Fruit fly (Drosophila melanogaster): Measurements from ENCODE around the gene Sec61gamma.
A peak's percentile ranks its signal among the peaks of the same experiment; 100 is the strongest.

The Sec61gamma gene

dm6 chrX:19651757-19652419, 8.8 kb downstream of the Sec61gamma start, which contains the start of the genes Ranbp21 and Elys (continued):
- no peak for TF ChIP-seq zf30C (GFP tag; optimal IDR thresholded peaks at IDR 0.05)
- TF ChIP-seq CG1832 (GFP tag; optimal IDR thresholded peaks at IDR 0.05): no peak
- no peak for TF ChIP-seq kni (GFP tag; optimal IDR thresholded peaks at IDR 0.05)
- TF ChIP-seq schlank (tag; optimal IDR thresholded peaks at IDR 0.05): no peak
- peak; percentile 56 for TF ChIP-seq CG7786 (GFP tag; optimal IDR thresholded peaks at IDR 0.05)
- TF ChIP-seq Doc2 (GFP tag; IDR thresholded peaks at IDR 0.05): no peak
- TF ChIP-seq CG11723 (GFP tag; optimal IDR thresholded peaks at IDR 0.05): no peak
- TF ChIP-seq row (GFP tag; IDR thresholded peaks at IDR 0.05): peak; percentile 70
- peak; percentile 6 for TF ChIP-seq CG10979 (tag; optimal IDR thresholded peaks at IDR 0.05)
- peak; percentile 69 for TF ChIP-seq CG12659 (GFP tag; optimal IDR thresholded peaks at IDR 0.05)
- TF ChIP-seq CG4328 (GFP tag; optimal IDR thresholded peaks at IDR 0.05): peak; percentile 10
- no peak; the same call in 1 of the 2 replicates for TF ChIP-seq CG43689 (GFP tag; IDR thresholded peaks at IDR 0.05)
- no peak for TF ChIP-seq dmrt99B (tag; optimal IDR thresholded peaks at IDR 0.05)
- TF ChIP-seq Mad (GFP tag; optimal IDR thresholded peaks at IDR 0.05): peak; percentile 62
- TF ChIP-seq corto (GFP tag; optimal IDR thresholded peaks at IDR 0.05): no peak
- TF ChIP-seq fd64A (GFP tag; optimal IDR thresholded peaks at IDR 0.05): no peak
- TF ChIP-seq Dfd (GFP tag; optimal IDR thresholded peaks at IDR 0.05): no peak
- TF ChIP-seq B-H2 (GFP tag; optimal IDR thresholded peaks at IDR 0.05): no peak
- TF ChIP-seq hkb (optimal IDR thresholded peaks at IDR 0.05): peak; percentile 72
- peak; percentile 53; the same call in 1 of the 2 replicates for TF ChIP-seq hkb (GFP tag; IDR thresholded peaks at IDR 0.05)
- TF ChIP-seq Six4 (GFP tag; optimal IDR thresholded peaks at IDR 0.05): peak; percentile 16
- no peak for TF ChIP-seq CG10565 (GFP tag; optimal IDR thresholded peaks at IDR 0.05)
- TF ChIP-seq CG4730 (GFP tag; IDR thresholded peaks at IDR 0.05): peak; percentile 34; the same call in 1 of the 2 replicates
- TF ChIP-seq CG11560 (tag; IDR thresholded peaks at IDR 0.05): peak; percentile 37; the same call in 1 of the 3 replicates
- TF ChIP-seq CG13624 (GFP tag; optimal IDR thresholded peaks at IDR 0.05): peak; percentile 59
- TF ChIP-seq CG8765 (GFP tag; IDR thresholded peaks at IDR 0.05): peak; percentile 31; the same call in 1 of the 2 replicates
- TF ChIP-seq Rfx (GFP tag; IDR thresholded peaks at IDR 0.05): peak; percentile 66; the same call in 1 of the 2 replicates
- TF ChIP-seq usp (GFP tag; optimal IDR thresholded peaks at IDR 0.05): no peak
- TF ChIP-seq lbe (GFP tag; optimal IDR thresholded peaks at IDR 0.05): no peak
- peak; percentile 69 to 70 for TF ChIP-seq dpn (GFP tag; optimal IDR thresholded peaks at IDR 0.05)
- 0 out of 4 replicates have a peak, but pooled peaks have one; percentile 34 for TF ChIP-seq chinmo (GFP tag; IDR thresholded peaks at IDR 0.05; ENCODE audit: partially characterized antibody)
- TF ChIP-seq Dll (GFP tag; IDR thresholded peaks at IDR 0.05; ENCODE audit: partially characterized antibody): peak; percentile 31; the same call in 1 of the 4 replicates
- peak; percentile 41 for TF ChIP-seq Bdp1 (GFP tag; optimal IDR thresholded peaks at IDR 0.05)
- peak; percentile 50 for TF ChIP-seq CG12391 (tag; optimal IDR thresholded peaks at IDR 0.05)
- no peak for TF ChIP-seq ac (GFP tag; optimal IDR thresholded peaks at IDR 0.05)
- no peak for TF ChIP-seq CG3995 (GFP tag; optimal IDR thresholded peaks at IDR 0.05)
- peak; percentile 30 for TF ChIP-seq Bteb2 (GFP tag; optimal IDR thresholded peaks at IDR 0.05)
- 0 out of 2 replicates have a peak, but pooled peaks have one; percentile 39 for TF ChIP-seq wor (GFP tag; IDR thresholded peaks at IDR 0.05)
- TF ChIP-seq CG17359 (tag; optimal IDR thresholded peaks at IDR 0.05): no peak
- no peak for TF ChIP-seq CG8478 (optimal IDR thresholded peaks at IDR 0.05)
- no peak for TF ChIP-seq CG2712 (tag; optimal IDR thresholded peaks at IDR 0.05)
- no peak for TF ChIP-seq CG16779 (GFP tag; IDR thresholded peaks at IDR 0.05)
- TF ChIP-seq CG3281 (GFP tag; optimal IDR thresholded peaks at IDR 0.05): no peak
- peak; percentile 42; the same call in 1 of the 3 replicates for TF ChIP-seq CG7357 (GFP tag; IDR thresholded peaks at IDR 0.05)
- peak; percentile 76 for TF ChIP-seq CG15479 (GFP tag; optimal IDR thresholded peaks at IDR 0.05)
- TF ChIP-seq dan (GFP tag; IDR thresholded peaks at IDR 0.05): 0 out of 2 replicates have a peak, but pooled peaks have one; percentile 30
- no peak for TF ChIP-seq Dip2 (GFP tag; IDR thresholded peaks at IDR 0.05)
- no peak for TF ChIP-seq cad (GFP tag; optimal IDR thresholded peaks at IDR 0.05)
- peak in 1 of 2 experiments; percentile 38 for TF ChIP-seq crp (GFP tag; optimal IDR thresholded peaks at IDR 0.05)
- TF ChIP-seq zen (tag; optimal IDR thresholded peaks at IDR 0.05): no peak

Measured in whole organism, embryonic.